Fruit fly (Drosophila melanogaster) whole organism, embryonic: ENCODE results near the gene Usp10.

ENCODE experiments used
- Adf1 ChIP-seq: fragments of 200-800 bp; sonication (Bioruptor generic); IDR thresholded peaks from 2 replicates; pipeline ENCODE4 v1.3.6; 2022; ENCODE audit warnings: missing biosample characterization, missing genetic modification characterization
- BEAF-32 ChIP-seq: fragments of 200-800 bp; sonication (Bioruptor generic); optimal IDR thresholded peaks from 3 replicates; lab custom pipeline; 2017; ENCODE audit warnings: missing biosample characterization, missing genetic modification characterization, mild to moderate bottlenecking, moderate library complexity, missing genetic modification reagents
- Bdp1 ChIP-seq: fragments of 200-800 bp; sonication (Bioruptor generic); optimal IDR thresholded peaks from 3 replicates; lab custom pipeline; 2016; ENCODE audit warnings: missing biosample characterization, missing genetic modification characterization
- CG10147 ChIP-seq: fragments of 200-800 bp; sonication (Bioruptor generic); optimal IDR thresholded peaks from 2 replicates; lab custom pipeline; 2019; ENCODE audit warnings: missing biosample characterization, mild to moderate bottlenecking, missing genetic modification characterization, moderate library complexity
- CG10267 ChIP-seq: fragments of 200-800 bp; sonication (Bioruptor generic); optimal IDR thresholded peaks from 2 replicates; lab custom pipeline; 2018; ENCODE audit warnings: missing biosample characterization, mild to moderate bottlenecking, missing genetic modification characterization, moderate library complexity
- CG10274 ChIP-seq: fragments of 200-800 bp; sonication (Bioruptor generic); optimal IDR thresholded peaks from 3 replicates; lab custom pipeline; 2017; ENCODE audit warnings: missing biosample characterization, mild to moderate bottlenecking, missing genetic modification characterization
- CG11085 ChIP-seq: fragments of 200-800 bp; sonication (Bioruptor generic); IDR thresholded peaks from 2 replicates; pipeline ENCODE4 v1.3.6; 2022; ENCODE audit warnings: missing biosample characterization, missing genetic modification characterization
- CG11247 ChIP-seq: fragments of 200-800 bp; sonication (Bioruptor generic); IDR thresholded peaks from 2 replicates; pipeline ENCODE4 v1.3.6; 2022; ENCODE audit warnings: missing biosample characterization, missing genetic modification characterization
- CG11398 ChIP-seq: fragments of 200-800 bp; sonication (Bioruptor generic); optimal IDR thresholded peaks from 2 replicates; lab custom pipeline; 2016; ENCODE audit warnings: missing biosample characterization, missing genetic modification characterization
- CG11695 ChIP-seq: fragments of 200-800 bp; sonication (Bioruptor generic); IDR thresholded peaks from 3 replicates; pipeline ENCODE4 v1.3.6; 2022; ENCODE audit warnings: missing biosample characterization, missing genetic modification characterization
- CG12236 ChIP-seq: fragments of 200-800 bp; sonication (Bioruptor generic); optimal IDR thresholded peaks from 2 replicates; lab custom pipeline; 2016; ENCODE audit warnings: missing biosample characterization, missing genetic modification characterization
- CG12744 ChIP-seq: fragments of 200-800 bp; sonication (Bioruptor generic); optimal IDR thresholded peaks from 2 replicates; lab custom pipeline; 2016; ENCODE audit warnings: missing biosample characterization, missing genetic modification characterization
- CG17385 ChIP-seq: fragments of 200-800 bp; sonication (Bioruptor generic); optimal IDR thresholded peaks from 3 replicates; lab custom pipeline; 2018; ENCODE audit warnings: missing biosample characterization, mild to moderate bottlenecking, missing genetic modification characterization
- CG2712 ChIP-seq: fragments of 200-800 bp; optimal IDR thresholded peaks from 3 replicates; lab custom pipeline; 2019; ENCODE audit warnings: missing biosample characterization, mild to moderate bottlenecking, missing genetic modification characterization, moderate library complexity
- CG31388 ChIP-seq: fragments of 200-800 bp; sonication (Bioruptor generic); optimal IDR thresholded peaks from 2 replicates; lab custom pipeline; 2016; ENCODE audit warnings: missing biosample characterization, missing genetic modification characterization
- CG34224 ChIP-seq: fragments of 200-800 bp; sonication (Bioruptor generic); IDR thresholded peaks from 3 replicates; pipeline ENCODE4 v1.3.6; 2022; ENCODE audit warnings: missing biosample characterization, missing genetic modification characterization; ENCODE audit not compliant: partially characterized antibody
- CG3838 ChIP-seq: fragments of 200-800 bp; sonication (Bioruptor generic); optimal IDR thresholded peaks from 3 replicates; lab custom pipeline; 2016; ENCODE audit warnings: missing biosample characterization, missing genetic modification characterization
- CG8290 ChIP-seq, 3 experiments: fragments of 200-800 bp; sonication (Bioruptor generic); optimal IDR thresholded peaks; 2 replicates each; lab custom pipeline; 2016 to 2019; ENCODE audit warnings: missing biosample characterization in 3 of 3, missing genetic modification characterization in 3 of 3, mild to moderate bottlenecking in 2 of 3, moderate library complexity in 1 of 3
- CG9876 ChIP-seq: fragments of 200-800 bp; sonication (Bioruptor generic); optimal IDR thresholded peaks from 2 replicates; lab custom pipeline; 2016; ENCODE audit warnings: missing biosample characterization, missing genetic modification characterization
- Camta ChIP-seq: fragments of 200-800 bp; sonication (Bioruptor generic); optimal IDR thresholded peaks from 2 replicates; lab custom pipeline; 2016; ENCODE audit warnings: missing biosample characterization, missing genetic modification characterization
- D ChIP-seq, 2 experiments: fragments of 200-800 bp in 1 of 2; fragments of >200 bp in 1 of 2; sonication (Bioruptor generic) in 1 of 2; optimal IDR thresholded peaks; 2 replicates in 1 of 2; 3 replicates in 1 of 2; lab custom pipeline; 2017; ENCODE audit warnings: mild to moderate bottlenecking in 1 of 2, missing biosample characterization in 1 of 2, missing genetic modification characterization in 1 of 2, missing genetic modification reagents in 1 of 2
- Dek ChIP-seq: fragments of 200-800 bp; sonication (Bioruptor generic); optimal IDR thresholded peaks from 3 replicates; lab custom pipeline; 2019; ENCODE audit warnings: missing biosample characterization, mild to moderate bottlenecking, missing genetic modification characterization, moderate library complexity
- HLH4C ChIP-seq: fragments of 200-800 bp; sonication (Bioruptor generic); IDR thresholded peaks from 3 replicates; pipeline ENCODE4 v1.3.6; 2022; ENCODE audit warnings: missing biosample characterization, missing genetic modification characterization; ENCODE audit not compliant: partially characterized antibody
- Hmx ChIP-seq: fragments of 200-800 bp; sonication (Bioruptor generic); optimal IDR thresholded peaks from 2 replicates; lab custom pipeline; 2016; ENCODE audit warnings: missing biosample characterization, missing genetic modification characterization
- Kr ChIP-seq: fragments of 200-800 bp; sonication (Bioruptor generic); optimal IDR thresholded peaks from 2 replicates; lab custom pipeline; 2017; ENCODE audit warnings: missing biosample characterization, mild to moderate bottlenecking, missing genetic modification characterization
- Mrtf ChIP-seq: fragments of 200-800 bp; sonication (Bioruptor generic); IDR thresholded peaks from 3 replicates; pipeline ENCODE4 v1.3.6; 2022; ENCODE audit warnings: missing biosample characterization, missing genetic modification characterization
- Neu2 ChIP-seq: fragments of 200-800 bp; sonication (Bioruptor generic); optimal IDR thresholded peaks from 3 replicates; lab custom pipeline; 2016; ENCODE audit warnings: missing biosample characterization, missing genetic modification characterization, borderline replicate concordance
- NfI ChIP-seq: fragments of 200-800 bp; sonication (Bioruptor generic); optimal IDR thresholded peaks from 3 replicates; lab custom pipeline; 2018; ENCODE audit warnings: missing biosample characterization, mild to moderate bottlenecking, missing genetic modification characterization, moderate library complexity
- Oli ChIP-seq: fragments of 200-800 bp; sonication (Bioruptor generic); optimal IDR thresholded peaks from 2 replicates; lab custom pipeline; 2018; ENCODE audit warnings: missing biosample characterization, mild to moderate bottlenecking, missing genetic modification characterization, moderate library complexity
- Six4 ChIP-seq: fragments of 200-800 bp; sonication (Bioruptor generic); optimal IDR thresholded peaks from 2 replicates; lab custom pipeline; 2016; ENCODE audit warnings: missing biosample characterization, missing genetic modification characterization
- Vsx1 ChIP-seq: fragments of 200-800 bp; sonication (Bioruptor generic); optimal IDR thresholded peaks from 2 replicates; lab custom pipeline; 2017; ENCODE audit warnings: missing biosample characterization, mild to moderate bottlenecking, missing genetic modification characterization, missing genetic modification reagents
- bbx ChIP-seq: fragments of 200-800 bp; sonication (Bioruptor generic); IDR thresholded peaks from 2 replicates; pipeline ENCODE4 v1.3.6; 2022; ENCODE audit warnings: missing biosample characterization, missing genetic modification characterization; ENCODE audit not compliant: partially characterized antibody
- cas ChIP-seq: fragments of 200-800 bp; sonication (Bioruptor generic); IDR thresholded peaks from 2 replicates; pipeline ENCODE4 v1.3.6; 2022; ENCODE audit warnings: missing biosample characterization, missing genetic modification characterization
- crc ChIP-seq: fragments of 200-800 bp; sonication (Bioruptor generic); optimal IDR thresholded peaks from 2 replicates; lab custom pipeline; 2016; ENCODE audit warnings: missing biosample characterization, missing genetic modification characterization
- croc ChIP-seq: fragments of 200-800 bp; sonication (Bioruptor generic); conservative IDR thresholded peaks from 3 replicates; pipeline ENCODE4 v1.3.6; 2022; ENCODE audit warnings: missing biosample characterization, missing genetic modification characterization
- dimm ChIP-seq: fragments of 200-800 bp; sonication (Bioruptor generic); IDR thresholded peaks from 2 replicates; pipeline ENCODE4 v1.3.6; 2022; ENCODE audit warnings: missing biosample characterization, missing genetic modification characterization
- dpn ChIP-seq, 2 experiments: fragments of 200-800 bp; sonication (Bioruptor generic); optimal IDR thresholded peaks; 3 replicates each; lab custom pipeline; 2016; ENCODE audit warnings: missing biosample characterization in 2 of 2, missing genetic modification characterization in 2 of 2
- gsb ChIP-seq: fragments of 200-800 bp; sonication (Bioruptor generic); IDR thresholded peaks from 2 replicates; pipeline ENCODE4 v1.3.6; 2022; ENCODE audit warnings: missing biosample characterization, missing genetic modification characterization
- kah ChIP-seq: fragments of 200-800 bp; sonication (Bioruptor generic); optimal IDR thresholded peaks from 2 replicates; lab custom pipeline; 2018; ENCODE audit warnings: missing biosample characterization, mild to moderate bottlenecking, missing genetic modification characterization
- mirr ChIP-seq: fragments of 200-800 bp; sonication (Bioruptor generic); optimal IDR thresholded peaks from 3 replicates; lab custom pipeline; 2018; ENCODE audit warnings: missing biosample characterization, mild to moderate bottlenecking, missing genetic modification characterization
- pfk ChIP-seq: fragments of 200-800 bp; sonication (Bioruptor generic); optimal IDR thresholded peaks from 2 replicates; lab custom pipeline; 2018; ENCODE audit warnings: missing biosample characterization, mild to moderate bottlenecking, missing genetic modification characterization, moderate library complexity
- ranshi ChIP-seq: fragments of 200-800 bp; sonication (Bioruptor generic); IDR thresholded peaks from 2 replicates; pipeline ENCODE4 v1.3.6; 2022; ENCODE audit warnings: missing biosample characterization, missing genetic modification characterization
- sr ChIP-seq: fragments of 200-800 bp; sonication (Bioruptor generic); IDR thresholded peaks from 3 replicates; pipeline ENCODE4 v1.3.6; 2022; ENCODE audit warnings: missing biosample characterization, missing genetic modification characterization
- ssp ChIP-seq: fragments of 200-800 bp; sonication (Bioruptor generic); IDR thresholded peaks from 2 replicates; pipeline ENCODE4 v1.3.6; 2022; ENCODE audit warnings: missing biosample characterization, missing genetic modification characterization
- tap ChIP-seq: fragments of 200-800 bp; optimal IDR thresholded peaks from 3 replicates; lab custom pipeline; 2019; ENCODE audit warnings: missing biosample characterization, mild to moderate bottlenecking, missing genetic modification characterization, moderate library complexity
- tup ChIP-seq: fragments of 200-800 bp; sonication (Bioruptor generic); optimal IDR thresholded peaks from 2 replicates; lab custom pipeline; 2016; ENCODE audit warnings: missing biosample characterization, mild to moderate bottlenecking, missing genetic modification characterization, moderate library complexity
- wdn ChIP-seq: fragments of 200-800 bp; sonication (Bioruptor generic); IDR thresholded peaks from 2 replicates; pipeline ENCODE4 v1.3.6; 2022; ENCODE audit warnings: missing biosample characterization, missing genetic modification characterization
- wor ChIP-seq: fragments of 200-800 bp; sonication (Bioruptor generic); IDR thresholded peaks from 2 replicates; pipeline ENCODE4 v1.3.6; 2022; ENCODE audit warnings: missing biosample characterization, missing genetic modification characterization
- z ChIP-seq: fragments of 200-800 bp; sonication (Bioruptor generic); IDR thresholded peaks from 3 replicates; pipeline ENCODE4 v1.3.6; 2022; ENCODE audit warnings: missing biosample characterization, missing genetic modification characterization
- zf30C ChIP-seq: fragments of 200-800 bp; sonication (Bioruptor generic); optimal IDR thresholded peaks from 3 replicates; lab custom pipeline; 2018; ENCODE audit warnings: missing biosample characterization, mild to moderate bottlenecking, missing genetic modification characterization

Gene Usp10

dm6 chr3L:917225-917624 is 45.5 kb downstream of the Usp10 start (continued):
- TF ChIP-seq Mrtf (GFP tag; lab: Robert Waterston, UW), result no peak
- no peak for TF ChIP-seq Six4
- TF ChIP-seq mirr (GFP tag; lab: Kevin White, UChicago), result no peak
- TF ChIP-seq z, result no peak
- TF ChIP-seq crc (GFP tag; lab: Kevin White, UChicago), result no peak
- peak; percentile 32 for TF ChIP-seq CG17385 (GFP tag; lab: Kevin White, UChicago)
- TF ChIP-seq ssp (GFP tag; lab: Robert Waterston, UW), result peak; percentile 14; the same call in 1 of the 2 replicates
- TF ChIP-seq wdn, result no peak
- no peak for TF ChIP-seq Oli (tag; lab: Kevin White, UChicago)
- no peak for TF ChIP-seq zf30C (GFP tag; lab: Kevin White, UChicago)
- TF ChIP-seq Dek, result peak; percentile 8
- TF ChIP-seq CG10267 (tag; lab: Kevin White, UChicago), result peak; percentile 25
- TF ChIP-seq sr (GFP tag; lab: Robert Waterston, UW), result no peak
- TF ChIP-seq BEAF-32, result no peak
- TF ChIP-seq dimm (GFP tag; lab: Robert Waterston, UW), result no peak
- TF ChIP-seq ranshi, result peak; percentile 47; the same call in 1 of the 2 replicates
- no peak for TF ChIP-seq CG11247
- no peak for TF ChIP-seq D (optimal IDR thresholded peaks at IDR 0.05; lab: Kevin White, UChicago)
- TF ChIP-seq D (GFP tag; optimal IDR thresholded peaks at IDR 0.05; lab: Kevin White, UChicago), result no peak
- no peak for TF ChIP-seq wor
- TF ChIP-seq CG10274 (GFP tag; lab: Kevin White, UChicago), result no peak
- no peak for TF ChIP-seq bbx
- peak in 1 of 2 experiments; percentile 3 for TF ChIP-seq dpn (GFP tag; optimal IDR thresholded peaks at IDR 0.05; lab: Kevin White, UChicago)
- TF ChIP-seq pfk (GFP tag; lab: Kevin White, UChicago), result no peak
- no peak for TF ChIP-seq Kr (GFP tag; lab: Kevin White, UChicago)
- no peak for TF ChIP-seq CG12744 (GFP tag; lab: Kevin White, UChicago)
- TF ChIP-seq Bdp1 (GFP tag; lab: Kevin White, UChicago), result no peak
- no peak for TF ChIP-seq kah (GFP tag; lab: Kevin White, UChicago)
- no peak for TF ChIP-seq CG8290 (GFP tag; optimal IDR thresholded peaks at IDR 0.05; lab: Kevin White, UChicago)
- no peak for TF ChIP-seq CG8290 (tag; optimal IDR thresholded peaks at IDR 0.05; lab: Kevin White, UChicago)
- TF ChIP-seq CG9876, result no peak
- no peak for TF ChIP-seq Neu2 (GFP tag; lab: Kevin White, UChicago)
- TF ChIP-seq CG11398 (GFP tag; lab: Kevin White, UChicago), result no peak
- peak; percentile 58 for TF ChIP-seq CG2712 (tag; lab: Kevin White, UChicago)
- TF ChIP-seq cas (GFP tag; lab: Robert Waterston, UW), result no peak
- TF ChIP-seq CG10147 (GFP tag; lab: Kevin White, UChicago), result peak; percentile 50
- no peak for TF ChIP-seq CG11085
- 0 out of 3 replicates have a peak, but pooled peaks have one; percentile 28 for TF ChIP-seq CG11695 (GFP tag; lab: Robert Waterston, UW)
- no peak for TF ChIP-seq Vsx1
- TF ChIP-seq croc, result 0 out of 3 replicates have a peak, but pooled peaks have one; percentile 15
- no peak for TF ChIP-seq CG3838 (GFP tag; lab: Kevin White, UChicago)
- no peak for TF ChIP-seq Hmx (GFP tag; lab: Kevin White, UChicago)
- TF ChIP-seq CG12236 (GFP tag; lab: Kevin White, UChicago), result no peak
- TF ChIP-seq Camta (GFP tag; lab: Kevin White, UChicago), result no peak
- TF ChIP-seq tup (GFP tag; lab: Kevin White, UChicago), result no peak
- peak; percentile 32 for TF ChIP-seq tap (tag; lab: Kevin White, UChicago)
- 0 out of 2 replicates have a peak, but pooled peaks have one; percentile 20 for TF ChIP-seq Adf1 (GFP tag; lab: Robert Waterston, UW)
- TF ChIP-seq HLH4C (GFP tag; lab: Robert Waterston, UW), result no peak
- TF ChIP-seq gsb (GFP tag; lab: Robert Waterston, UW), result no peak
- peak; percentile 2 for TF ChIP-seq NfI
- TF ChIP-seq CG34224 (GFP tag; lab: Robert Waterston, UW), result no peak
- no peak for TF ChIP-seq CG31388 (GFP tag; lab: Kevin White, UChicago)
